Worm (Caenorhabditis elegans) whole organism, L4/young adult: Measurements from ENCODE around the gene snap-29.

ENCODE experiments used
- W03F9.2 ChIP-seq: fragments of 150-350 bp; optimal IDR thresholded peaks from 2 replicates; lab custom pipeline; 2014; ENCODE audit warnings: missing biosample characterization, missing genetic modification characterization
- dao-5 ChIP-seq: sonication (generic microtip); optimal IDR thresholded peaks from 2 replicates; lab custom pipeline; 2016; ENCODE audit warnings: missing genotype, missing genetic modification characterization, moderate library complexity, missing compliant biosample characterization
- him-1 ChIP-seq: sonication (generic microtip); optimal IDR thresholded peaks from 2 replicates; lab custom pipeline; 2016; ENCODE audit warnings: missing genotype, missing genetic modification reagents, missing genetic modification characterization, missing compliant biosample characterization

- TF ChIP-seq dao-5 (tag; lab: Kevin White, UChicago) (no peak), him-1 (no peak), W03F9.2 (tag; lab: Kevin White, UChicago) (no peak)
Observed at ce11 chrIII:8738289-8738688, 37.8 kb upstream of the snap-29 start.
